Fruit fly (Drosophila melanogaster) whole organism, embryonic: ENCODE measurements around the gene Mondo.

ENCODE experiments used
- B-H1 ChIP-seq: fragments of 200-800 bp; sonication (Bioruptor generic); IDR thresholded peaks from 3 replicates; pipeline ENCODE4 v1.3.6; 2022; ENCODE audit warnings: missing biosample characterization, missing genetic modification characterization
- CG10209 ChIP-seq: fragments of 200-800 bp; sonication (Bioruptor generic); optimal IDR thresholded peaks from 3 replicates; lab custom pipeline; 2017; ENCODE audit warnings: missing biosample characterization, mild to moderate bottlenecking, missing genetic modification characterization, missing genetic modification reagents
- CG10366 ChIP-seq: fragments of 200-800 bp; sonication (Bioruptor generic); IDR thresholded peaks from 2 replicates; pipeline ENCODE4 v1.3.6; 2022; ENCODE audit warnings: missing biosample characterization, missing genetic modification characterization
- CG11504 ChIP-seq: fragments of 200-800 bp; sonication (Bioruptor generic); optimal IDR thresholded peaks from 3 replicates; lab custom pipeline; 2019; ENCODE audit warnings: missing biosample characterization, mild to moderate bottlenecking, missing genetic modification characterization, moderate library complexity
- CG12299 ChIP-seq: fragments of 200-800 bp; sonication (Bioruptor generic); optimal IDR thresholded peaks from 2 replicates; lab custom pipeline; 2018; ENCODE audit warnings: missing biosample characterization, mild to moderate bottlenecking, missing genetic modification characterization
- CG12942 ChIP-seq: fragments of 200-800 bp; sonication (Bioruptor generic); optimal IDR thresholded peaks from 3 replicates; lab custom pipeline; 2016; ENCODE audit warnings: missing biosample characterization, missing genetic modification characterization
- CG13894 ChIP-seq: fragments of 200-800 bp; sonication (Bioruptor generic); optimal IDR thresholded peaks from 3 replicates; lab custom pipeline; 2018; ENCODE audit warnings: missing biosample characterization, mild to moderate bottlenecking, missing genetic modification characterization, moderate library complexity
- CG14710 ChIP-seq: fragments of 200-800 bp; sonication (Bioruptor generic); optimal IDR thresholded peaks from 3 replicates; lab custom pipeline; 2019; ENCODE audit warnings: missing biosample characterization, mild to moderate bottlenecking, missing genetic modification characterization, moderate library complexity
- CG15269 ChIP-seq: fragments of 200-800 bp; sonication (Bioruptor generic); optimal IDR thresholded peaks from 2 replicates; lab custom pipeline; 2018; ENCODE audit warnings: missing biosample characterization, mild to moderate bottlenecking, missing genetic modification characterization, moderate library complexity
- CG1529 ChIP-seq: fragments of 200-800 bp; sonication (Bioruptor generic); optimal IDR thresholded peaks from 3 replicates; lab custom pipeline; 2018; ENCODE audit warnings: missing biosample characterization, missing genetic modification characterization
- CG16813 ChIP-seq: fragments of 200-800 bp; sonication (Bioruptor generic); IDR thresholded peaks from 3 replicates; pipeline ENCODE4 v1.3.6; 2022; ENCODE audit warnings: missing biosample characterization, missing genetic modification characterization; ENCODE audit not compliant: partially characterized antibody
- CG17568 ChIP-seq: fragments of 200-800 bp; sonication (Bioruptor generic); optimal IDR thresholded peaks from 2 replicates; lab custom pipeline; 2018; ENCODE audit warnings: missing biosample characterization, mild to moderate bottlenecking, missing genetic modification characterization, moderate library complexity
- CG2889 ChIP-seq: fragments of 200-800 bp; sonication (Bioruptor generic); IDR thresholded peaks from 3 replicates; pipeline ENCODE4 v1.3.6; 2022; ENCODE audit warnings: missing biosample characterization, missing genetic modification characterization
- CG32532 ChIP-seq: fragments of 200-800 bp; sonication (Bioruptor generic); IDR thresholded peaks from 2 replicates; pipeline ENCODE4 v1.3.6; 2022; ENCODE audit warnings: missing biosample characterization, missing genetic modification characterization
- CG34376 ChIP-seq: fragments of 200-800 bp; sonication (Bioruptor generic); optimal IDR thresholded peaks from 2 replicates; lab custom pipeline; 2018; ENCODE audit warnings: missing biosample characterization, mild to moderate bottlenecking, missing genetic modification characterization
- CG4730 ChIP-seq: fragments of 200-800 bp; sonication (Bioruptor generic); IDR thresholded peaks from 2 replicates; pipeline ENCODE4 v1.3.6; 2022; ENCODE audit warnings: missing biosample characterization, missing genetic modification characterization
- CG6689 ChIP-seq: fragments of 200-800 bp; sonication (Bioruptor generic); IDR thresholded peaks from 2 replicates; pipeline ENCODE4 v1.3.6; 2022; ENCODE audit warnings: missing biosample characterization, missing genetic modification characterization
- CG7928 ChIP-seq: fragments of 200-800 bp; sonication (Bioruptor generic); optimal IDR thresholded peaks from 2 replicates; lab custom pipeline; 2017; ENCODE audit warnings: missing biosample characterization, mild to moderate bottlenecking, missing genetic modification characterization
- CG8924 ChIP-seq: fragments of 200-800 bp; optimal IDR thresholded peaks from 3 replicates; lab custom pipeline; 2019; ENCODE audit warnings: missing biosample characterization, mild to moderate bottlenecking, missing genetic modification characterization, moderate library complexity
- Dbx ChIP-seq: fragments of 200-800 bp; sonication (Bioruptor generic); IDR thresholded peaks from 3 replicates; pipeline ENCODE4 v1.3.6; 2022; ENCODE audit warnings: missing biosample characterization, missing genetic modification characterization
- Deaf1 ChIP-seq: fragments of 200-800 bp; optimal IDR thresholded peaks from 3 replicates; lab custom pipeline; 2019; ENCODE audit warnings: missing biosample characterization, mild to moderate bottlenecking, missing genetic modification characterization, moderate library complexity
- Dek ChIP-seq: fragments of 200-800 bp; sonication (Bioruptor generic); optimal IDR thresholded peaks from 3 replicates; lab custom pipeline; 2019; ENCODE audit warnings: missing biosample characterization, mild to moderate bottlenecking, missing genetic modification characterization, moderate library complexity
- Gug ChIP-seq: fragments of 200-800 bp; sonication (Bioruptor generic); IDR thresholded peaks from 4 replicates; pipeline ENCODE4 v1.3.6; 2022; ENCODE audit warnings: missing biosample characterization, missing genetic modification characterization
- Myb ChIP-seq: fragments of 200-800 bp; sonication (Bioruptor generic); optimal IDR thresholded peaks from 2 replicates; lab custom pipeline; 2016; ENCODE audit warnings: missing biosample characterization, missing genetic modification characterization
- Ravus ChIP-seq: fragments of 200-800 bp; sonication (Bioruptor generic); IDR thresholded peaks from 2 replicates; pipeline ENCODE4 v1.3.6; 2022; ENCODE audit warnings: missing biosample characterization, missing genetic modification characterization
- Rfx ChIP-seq: fragments of 200-800 bp; sonication (Bioruptor generic); IDR thresholded peaks from 2 replicates; pipeline ENCODE4 v1.3.6; 2022; ENCODE audit warnings: missing biosample characterization, missing genetic modification characterization
- Sin3A ChIP-seq: fragments of >200 bp; optimal IDR thresholded peaks from 2 replicates; lab custom pipeline; 2018
- Sry-δ ChIP-seq: fragments of 200-800 bp; sonication (Bioruptor generic); optimal IDR thresholded peaks from 2 replicates; lab custom pipeline; 2016; ENCODE audit warnings: missing biosample characterization, missing genetic modification characterization
- Vsx1 ChIP-seq: fragments of 200-800 bp; sonication (Bioruptor generic); optimal IDR thresholded peaks from 2 replicates; lab custom pipeline; 2017; ENCODE audit warnings: missing biosample characterization, mild to moderate bottlenecking, missing genetic modification characterization, missing genetic modification reagents
- bbx ChIP-seq: fragments of 200-800 bp; sonication (Bioruptor generic); IDR thresholded peaks from 2 replicates; pipeline ENCODE4 v1.3.6; 2022; ENCODE audit warnings: missing biosample characterization, missing genetic modification characterization; ENCODE audit not compliant: partially characterized antibody
- bowl ChIP-seq: fragments of 200-800 bp; sonication (Bioruptor generic); IDR thresholded peaks from 2 replicates; pipeline ENCODE4 v1.3.6; 2022; ENCODE audit warnings: missing biosample characterization, missing genetic modification characterization
- fru ChIP-seq: fragments of >200 bp; optimal IDR thresholded peaks from 2 replicates; lab custom pipeline; 2017
- her ChIP-seq: fragments of 200-800 bp; sonication (Bioruptor generic); optimal IDR thresholded peaks from 2 replicates; lab custom pipeline; 2016; ENCODE audit warnings: missing biosample characterization, missing genetic modification characterization
- insv ChIP-seq, 2 experiments: fragments of 200-800 bp; sonication (Bioruptor generic); optimal IDR thresholded peaks; 3 replicates each; lab custom pipeline; 2016 to 2018; ENCODE audit warnings: missing biosample characterization in 2 of 2, missing genetic modification characterization in 2 of 2
- inv ChIP-seq: fragments of 200-800 bp; sonication (Bioruptor generic); IDR thresholded peaks from 2 replicates; pipeline ENCODE4 v1.3.6; 2022; ENCODE audit warnings: missing biosample characterization, missing genetic modification characterization; ENCODE audit not compliant: partially characterized antibody
- mld ChIP-seq: fragments of 200-800 bp; sonication (Bioruptor generic); IDR thresholded peaks from 3 replicates; pipeline ENCODE4 v1.3.6; 2022; ENCODE audit warnings: missing biosample characterization, missing genetic modification characterization; ENCODE audit not compliant: partially characterized antibody
- pb ChIP-seq: fragments of 200-800 bp; sonication (Bioruptor generic); optimal IDR thresholded peaks from 3 replicates; lab custom pipeline; 2016; ENCODE audit warnings: missing biosample characterization, missing genetic modification characterization
- prd ChIP-seq, 3 experiments: fragments of >200 bp in 2 of 3; fragments of 200-800 bp in 1 of 3; sonication (Bioruptor generic) in 1 of 3; optimal IDR thresholded peaks in 2 of 3; IDR thresholded peaks in 1 of 3; 2 replicates in 2 of 3; 3 replicates in 1 of 3; pipeline versions ENCODE4 v1.3.6 to Lab custom; 2017 to 2022; ENCODE audit warnings: missing biosample characterization in 1 of 3, missing genetic modification characterization in 1 of 3
- pros ChIP-seq: fragments of 200-800 bp; sonication (Bioruptor generic); optimal IDR thresholded peaks from 3 replicates; lab custom pipeline; 2019; ENCODE audit warnings: missing biosample characterization, mild to moderate bottlenecking, missing genetic modification characterization, moderate library complexity
- pzg ChIP-seq: fragments of 200-800 bp; sonication (Bioruptor generic); optimal IDR thresholded peaks from 3 replicates; lab custom pipeline; 2018; ENCODE audit warnings: missing biosample characterization, mild to moderate bottlenecking, missing genetic modification characterization, moderate library complexity
- sc ChIP-seq, 3 experiments: fragments of >200 bp in 2 of 3; fragments of 200-800 bp in 1 of 3; sonication (Bioruptor generic) in 1 of 3; optimal IDR thresholded peaks; 2 replicates in 2 of 3; 3 replicates in 1 of 3; lab custom pipeline; 2017; ENCODE audit warnings: mild to moderate bottlenecking in 1 of 3, missing biosample characterization in 1 of 3, missing genetic modification characterization in 1 of 3, missing genetic modification reagents in 1 of 3
- tap ChIP-seq: fragments of 200-800 bp; optimal IDR thresholded peaks from 3 replicates; lab custom pipeline; 2019; ENCODE audit warnings: missing biosample characterization, mild to moderate bottlenecking, missing genetic modification characterization, moderate library complexity
- toy ChIP-seq: fragments of 200-800 bp; sonication (Bioruptor generic); IDR thresholded peaks from 2 replicates; pipeline ENCODE4 v1.3.6; 2022; ENCODE audit warnings: missing biosample characterization, missing genetic modification characterization
- trem ChIP-seq: fragments of 200-800 bp; optimal IDR thresholded peaks from 3 replicates; lab custom pipeline; 2019; ENCODE audit warnings: missing biosample characterization, mild to moderate bottlenecking, missing genetic modification characterization, moderate library complexity
- tup ChIP-seq: fragments of 200-800 bp; sonication (Bioruptor generic); optimal IDR thresholded peaks from 2 replicates; lab custom pipeline; 2016; ENCODE audit warnings: missing biosample characterization, mild to moderate bottlenecking, missing genetic modification characterization, moderate library complexity
- wek ChIP-seq: fragments of 200-800 bp; sonication (Bioruptor generic); optimal IDR thresholded peaks from 3 replicates; lab custom pipeline; 2018; ENCODE audit warnings: missing biosample characterization, mild to moderate bottlenecking, missing genetic modification characterization, moderate library complexity
- zen ChIP-seq: fragments of 200-800 bp; sonication (Bioruptor generic); optimal IDR thresholded peaks from 3 replicates; lab custom pipeline; 2018; ENCODE audit warnings: missing biosample characterization, mild to moderate bottlenecking, missing genetic modification characterization, moderate library complexity
- zen2 ChIP-seq: fragments of 200-800 bp; sonication (Bioruptor generic); IDR thresholded peaks from 3 replicates; pipeline ENCODE4 v1.3.6; 2022; ENCODE audit warnings: missing biosample characterization, missing genetic modification characterization; ENCODE audit not compliant: partially characterized antibody

Gene Mondo

dm6 chr2L:21309754-21310426 lies at the start of gene Mondo (continued):
- TF ChIP-seq inv (no peak), CG32532 (GFP tag; lab: Robert Waterston, UW) (peak; percentile 71), CG2889 (GFP tag; lab: Robert Waterston, UW) (no peak), tup (GFP tag; lab: Kevin White, UChicago) (no peak), Ravus (GFP tag; lab: Robert Waterston, UW) (no peak), CG8924 (tag; lab: Kevin White, UChicago) (peak; percentile 19), bbx (GFP tag; lab: Robert Waterston, UW) (peak; percentile 44), CG14710 (no peak), CG13894 (tag; lab: Kevin White, UChicago) (peak; percentile 47), Rfx (peak; percentile 76), Gug (GFP tag; lab: Robert Waterston, UW) (peak; percentile 50; the same call in 1 of the 4 replicates), CG7928 (GFP tag; lab: Kevin White, UChicago) (no peak), Deaf1 (no peak), prd (optimal IDR thresholded peaks at IDR 0.05; lab: Kevin White, UChicago) (no peak), prd (GFP tag; IDR thresholded peaks at IDR 0.05; lab: Robert Waterston, UW) (peak; percentile 75), CG1529 (GFP tag; lab: Kevin White, UChicago) (no peak), zen2 (no peak), trem (tag; lab: Kevin White, UChicago) (peak; percentile 15), CG4730 (0 out of 2 replicates have a peak, but pooled peaks have one; percentile 13), fru (lab: Kevin White, UChicago) (no peak), Myb (GFP tag; lab: Kevin White, UChicago) (no peak), CG17568 (GFP tag; lab: Kevin White, UChicago) (no peak), pzg (peak; percentile 80), tap (tag; lab: Kevin White, UChicago) (no peak), CG10209 (GFP tag; lab: Kevin White, UChicago) (no peak), zen (tag; lab: Kevin White, UChicago) (peak; percentile 53), CG16813 (GFP tag; lab: Robert Waterston, UW) (no peak), Vsx1 (GFP tag; lab: Kevin White, UChicago) (no peak), insv (GFP tag; optimal IDR thresholded peaks at IDR 0.05; lab: Kevin White, UChicago) (no peak), toy (no peak), pros (GFP tag; lab: Kevin White, UChicago) (no peak), pb (GFP tag; lab: Kevin White, UChicago) (no peak), CG11504 (tag; lab: Kevin White, UChicago) (peak; percentile 63), sc (optimal IDR thresholded peaks at IDR 0.05; lab: Kevin White, UChicago) (no peak), sc (GFP tag; optimal IDR thresholded peaks at IDR 0.05; lab: Kevin White, UChicago) (no peak), her (GFP tag; lab: Kevin White, UChicago) (peak; percentile 99), Dek (tag; lab: Kevin White, UChicago) (peak; percentile 10), CG34376 (GFP tag; lab: Kevin White, UChicago) (peak; percentile 71), Dbx (GFP tag; lab: Robert Waterston, UW) (peak; percentile 13; the same call in 1 of the 3 replicates), mld (GFP tag; lab: Robert Waterston, UW) (peak; percentile 32; the same call in 1 of the 3 replicates), bowl (no peak), CG15269 (tag; lab: Kevin White, UChicago) (peak; percentile 44), CG6689 (GFP tag; lab: Robert Waterston, UW) (peak; percentile 57; the same call in 1 of the 2 replicates), CG10366 (GFP tag; lab: Robert Waterston, UW) (peak; percentile 16; the same call in 1 of the 2 replicates), Sin3A (lab: Kevin White, UChicago) (peak; percentile 11), CG12299 (tag; lab: Kevin White, UChicago) (no peak), wek (GFP tag; lab: Kevin White, UChicago) (peak; percentile 100), B-H1 (GFP tag; lab: Robert Waterston, UW) (peak; percentile 55; the same call in 1 of the 3 replicates), Sry-δ (GFP tag; lab: Kevin White, UChicago) (no peak), CG12942 (GFP tag; lab: Kevin White, UChicago) (no peak)
